Worm (Caenorhabditis elegans) whole organism, L2 larva: ENCODE measurements around the gene F13H8.12.

Experiments
- C34F6.9 ChIP-seq: fragments of 150-350 bp; optimal IDR thresholded peaks from 2 replicates; lab custom pipeline; 2014; ENCODE audit warnings: missing biosample characterization, missing genetic modification characterization
- ZK546.5 ChIP-seq: sonication (generic microtip); optimal IDR thresholded peaks from 2 replicates; lab custom pipeline; 2017; ENCODE audit warnings: missing biosample characterization, missing genetic modification characterization
- aly-2 ChIP-seq: fragments of 150-350 bp; optimal IDR thresholded peaks from 2 replicates; lab custom pipeline; 2014; ENCODE audit warnings: missing biosample characterization, missing genetic modification characterization
- blmp-1 ChIP-seq: sonication (generic microtip); optimal IDR thresholded peaks from 2 replicates; lab custom pipeline; 2017; ENCODE audit warnings: missing genetic modification characterization, mild to moderate bottlenecking, missing compliant biosample characterization, antibody characterized with exemption, moderate library complexity; ENCODE audit not compliant: insufficient read depth
- crh-2 ChIP-seq: sonication (generic microtip); optimal IDR thresholded peaks from 2 replicates; lab custom pipeline; 2017; ENCODE audit warnings: missing biosample characterization, missing genetic modification characterization
- elt-1 ChIP-seq: fragments of 150-350 bp; optimal IDR thresholded peaks from 2 replicates; lab custom pipeline; 2014; ENCODE audit warnings: missing biosample characterization, missing genetic modification characterization
- elt-3 ChIP-seq: sonication (generic microtip); optimal IDR thresholded peaks from 2 replicates; lab custom pipeline; 2017; ENCODE audit warnings: missing biosample characterization, missing genetic modification characterization
- fos-1 ChIP-seq: fragments of 150-350 bp; optimal IDR thresholded peaks from 2 replicates; lab custom pipeline; 2014; ENCODE audit warnings: missing biosample characterization, missing genetic modification characterization
- lin-11 ChIP-seq: fragments of 150-350 bp; sonication (generic microtip); optimal IDR thresholded peaks from 2 replicates; lab custom pipeline; 2014; ENCODE audit warnings: missing biosample characterization, missing genetic modification characterization, inconsistent platforms, mixed read lengths
- lin-13 ChIP-seq: fragments of 150-350 bp; optimal IDR thresholded peaks from 2 replicates; lab custom pipeline; 2014; ENCODE audit warnings: missing biosample characterization, missing genetic modification reagents, missing genetic modification characterization
- lsy-2 ChIP-seq, 2 experiments: fragments of 150-350 bp in 1 of 2; sonication (generic microtip) in 1 of 2; optimal IDR thresholded peaks; 2 replicates each; lab custom pipeline; 2014 to 2017; ENCODE audit warnings: missing biosample characterization in 2 of 2, missing genetic modification characterization in 2 of 2
- mab-5 ChIP-seq: fragments of 150-350 bp; optimal IDR thresholded peaks from 2 replicates; lab custom pipeline; 2014; ENCODE audit warnings: missing biosample characterization, missing genetic modification characterization
- mbf-1 ChIP-seq: sonication (generic microtip); optimal IDR thresholded peaks from 2 replicates; lab custom pipeline; 2017; ENCODE audit warnings: missing biosample characterization, missing genetic modification characterization
- nhr-10 ChIP-seq: sonication (generic microtip); optimal IDR thresholded peaks from 2 replicates; lab custom pipeline; 2017; ENCODE audit warnings: missing biosample characterization, missing genetic modification characterization
- nhr-11 ChIP-seq: fragments of 150-350 bp; optimal IDR thresholded peaks from 2 replicates; lab custom pipeline; 2014; ENCODE audit warnings: missing biosample characterization, missing genetic modification characterization
- nhr-21 ChIP-seq: fragments of 150-350 bp; optimal IDR thresholded peaks from 2 replicates; lab custom pipeline; 2014; ENCODE audit warnings: missing biosample characterization, missing genetic modification characterization
- nhr-23 ChIP-seq: fragments of 150-350 bp; optimal IDR thresholded peaks from 2 replicates; lab custom pipeline; 2014; ENCODE audit warnings: missing biosample characterization, missing genetic modification reagents, missing genetic modification characterization
- nhr-25 ChIP-seq: fragments of 150-350 bp; sonication (generic microtip); optimal IDR thresholded peaks from 3 replicates; lab custom pipeline; 2014; ENCODE audit warnings: missing biosample characterization, missing genetic modification characterization
- peb-1 ChIP-seq: fragments of 150-350 bp; optimal IDR thresholded peaks from 2 replicates; lab custom pipeline; 2014; ENCODE audit warnings: missing biosample characterization, missing genetic modification characterization
- skn-1 ChIP-seq: sonication (generic microtip); optimal IDR thresholded peaks from 2 replicates; lab custom pipeline; 2017; ENCODE audit warnings: missing biosample characterization, missing genetic modification characterization
- sma-3 ChIP-seq: sonication (generic microtip); optimal IDR thresholded peaks from 2 replicates; lab custom pipeline; 2016; ENCODE audit warnings: missing genetic modification reagents, missing genetic modification characterization, missing compliant biosample characterization
- sma-9 ChIP-seq, 2 experiments: fragments of 150-350 bp in 1 of 2; sonication (generic microtip) in 1 of 2; optimal IDR thresholded peaks; 2 replicates each; lab custom pipeline; 2014 to 2016; ENCODE audit warnings: missing genetic modification characterization in 2 of 2, mild to moderate bottlenecking in 1 of 2, missing biosample characterization in 1 of 2, missing compliant biosample characterization in 1 of 2, missing genetic modification reagents in 1 of 2, moderate library complexity in 1 of 2
- unc-62 ChIP-seq: fragments of 150-350 bp; optimal IDR thresholded peaks from 2 replicates; lab custom pipeline; 2014; ENCODE audit warnings: missing biosample characterization, missing genetic modification reagents, missing genetic modification characterization
- ztf-11 ChIP-seq: sonication (generic microtip); optimal IDR thresholded peaks from 2 replicates; lab custom pipeline; 2017; ENCODE audit warnings: missing biosample characterization, missing genetic modification characterization
- ztf-4 ChIP-seq: fragments of 150-350 bp; optimal IDR thresholded peaks from 2 replicates; lab custom pipeline; 2014; ENCODE audit warnings: missing biosample characterization, missing genetic modification characterization

The F13H8.12 gene

DNA sequence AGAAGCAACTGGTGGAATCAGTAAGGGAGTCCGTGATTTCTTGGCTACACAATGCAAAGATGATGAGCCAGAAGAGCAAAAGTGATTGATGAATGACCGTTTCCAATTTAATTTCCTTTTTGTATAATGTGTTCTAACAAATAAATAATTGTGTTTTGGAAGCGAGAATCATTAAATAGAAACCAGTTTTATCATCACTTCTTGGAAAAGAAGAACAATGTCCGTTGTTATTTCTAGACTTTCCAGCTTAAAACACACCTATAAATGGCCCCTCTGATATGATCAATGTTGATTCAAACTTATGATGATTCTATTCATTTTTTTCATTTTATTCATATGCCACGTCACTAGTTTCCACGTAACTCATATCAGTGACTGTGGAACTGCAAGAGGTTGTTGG lies 43.8 kb downstream of the F13H8.12 start, which contains the start of gene C29F5.8:
Gene C29F5.8 (plus strand): TSS at position 301 of the 400 bp plus-strand sequence.
- no peak for TF ChIP-seq ztf-11 (tag; lab: Kevin White, UChicago)
- no peak for TF ChIP-seq unc-62
- no peak for TF ChIP-seq elt-1
- TF ChIP-seq skn-1 = no peak
- no peak for TF ChIP-seq nhr-25 (tag; lab: Kevin White, UChicago)
- TF ChIP-seq nhr-10 (tag; lab: Kevin White, UChicago) = no peak
- TF ChIP-seq crh-2 (tag; lab: Kevin White, UChicago) = no peak
- no peak for TF ChIP-seq sma-3
- TF ChIP-seq elt-3 (tag; lab: Kevin White, UChicago) = no peak

DNA sequence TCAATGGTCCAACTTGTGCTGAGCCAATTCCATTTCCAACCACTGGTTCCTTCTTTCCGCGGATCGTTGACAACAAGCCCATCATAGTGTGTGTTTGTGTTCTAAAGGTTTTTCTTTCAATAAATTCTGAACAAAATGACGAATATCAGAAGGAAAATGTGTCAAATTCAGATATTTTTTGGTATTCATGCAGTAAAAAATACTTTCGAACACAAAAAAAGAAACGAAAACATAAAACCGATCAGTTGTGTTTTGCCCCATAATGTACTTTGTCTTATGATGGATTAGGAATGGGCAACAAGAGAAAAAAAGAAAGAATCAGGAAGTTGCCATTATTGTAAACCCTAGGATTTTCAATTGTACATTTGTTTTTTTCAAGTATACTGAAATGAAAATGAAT lies 46.9 kb downstream of the F13H8.12 start, which contains the start of gene glb-10:
Gene glb-10 (minus strand): TSS at position 101 of the 400 bp plus-strand sequence.
- TF ChIP-seq mab-5 (tag; lab: Kevin White, UChicago) (no peak), nhr-10 (tag; lab: Kevin White, UChicago) (no peak), C34F6.9 (no peak), aly-2 (no peak), nhr-23 (no peak), blmp-1 (tag; lab: Kevin White, UChicago) (no peak), mbf-1 (tag; lab: Kevin White, UChicago) (no peak), fos-1 (tag; lab: Kevin White, UChicago) (no peak), ZK546.5 (no peak), lin-11 (no peak), skn-1 (no peak), peb-1 (no peak), nhr-11 (tag; lab: Kevin White, UChicago) (no peak), sma-3 (no peak), sma-9 (GFP tag; optimal IDR thresholded peaks at IDR 0.05; lab: Kevin White, UChicago) (no peak), sma-9 (tag; optimal IDR thresholded peaks at IDR 0.05; lab: Kevin White, UChicago) (no peak), nhr-21 (tag; lab: Kevin White, UChicago) (no peak), nhr-25 (tag; lab: Kevin White, UChicago) (no peak)
- TF ChIP-seq, all 48 proteins: peak for 0

DNA sequence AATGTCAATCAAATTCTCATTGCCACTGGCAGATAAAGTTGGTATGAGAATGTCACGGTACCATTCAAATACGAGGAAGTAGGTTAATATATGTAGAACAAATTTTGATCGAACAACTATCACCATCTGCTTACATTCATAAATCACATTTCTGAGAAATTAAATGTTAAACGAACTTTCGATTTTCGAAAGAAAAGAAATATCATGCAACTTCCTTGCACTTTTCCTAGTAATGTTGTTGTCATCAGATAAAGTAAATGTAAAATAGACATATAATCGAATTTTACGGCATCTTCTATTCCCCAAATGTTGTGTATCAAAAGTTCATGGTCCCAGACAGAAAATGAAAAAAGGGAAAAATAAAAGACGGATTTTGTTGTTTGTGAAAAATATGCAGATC lies 49.1 kb downstream of the F13H8.12 start:
- TF ChIP-seq lsy-2 (tag; optimal IDR thresholded peaks at IDR 0.05; lab: Kevin White, UChicago) = peak in 1 of 2 experiments; percentile 10
- TF ChIP-seq sma-3 = no peak
- TF ChIP-seq aly-2 = no peak

DNA sequence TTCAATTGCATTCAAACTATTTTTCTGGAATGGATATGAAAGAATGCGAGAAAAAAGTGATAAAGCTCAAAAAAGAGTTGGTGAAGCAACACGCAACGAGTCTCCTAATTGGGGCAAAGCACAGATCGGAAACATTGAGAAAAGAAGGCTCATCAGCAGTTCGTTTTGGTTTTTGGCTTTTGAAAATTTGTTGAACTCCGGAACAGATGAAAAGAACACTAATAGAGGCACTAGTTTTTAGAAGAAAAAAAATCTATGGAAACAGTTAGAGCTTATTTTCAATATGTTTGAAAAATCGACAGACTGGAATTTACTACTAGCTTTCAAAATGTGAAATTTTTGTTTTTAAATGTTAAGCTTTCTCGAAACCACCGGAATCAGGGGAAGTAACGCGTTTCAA lies 49.6 kb downstream of the F13H8.12 start:
- TF ChIP-seq lin-13 (no peak), nhr-10 (tag; lab: Kevin White, UChicago) (no peak), ztf-4 (tag; lab: Kevin White, UChicago) (no peak)
- TF ChIP-seq, all 48 proteins: peak for 0
